Fruit fly (Drosophila melanogaster): Measurements from ENCODE around the gene mRpL12.

dm6 chr3L:8912332-8912731, 44.3 kb upstream of the mRpL12 start, which contains the start of the genes Tsp66E and mfr:
- TF ChIP-seq CTCF (optimal IDR thresholded peaks at IDR 0.05) (no peak), CG8478 (optimal IDR thresholded peaks at IDR 0.05) (no peak)

Measured in S2 (cell line).